Worm (Caenorhabditis elegans) whole organism, late embryonic: ENCODE results near the gene C50B8.6.
A peak's percentile ranks its signal among the peaks of the same experiment; 100 is the strongest.

Experiments
- C08G9.2 ChIP-seq: sonication (generic microtip); optimal IDR thresholded peaks from 2 replicates; lab custom pipeline; 2016; ENCODE audit warnings: mild to moderate bottlenecking, missing genetic modification characterization, moderate library complexity, missing compliant biosample characterization
- C38D4.7 ChIP-seq: fragments of 200-800 bp; sonication (Bioruptor generic); optimal IDR thresholded peaks from 2 replicates; lab custom pipeline; 2018; ENCODE audit warnings: mild to moderate bottlenecking, missing genetic modification characterization, moderate library complexity, missing compliant biosample characterization
- K02D7.2 ChIP-seq: sonication (generic microtip); optimal IDR thresholded peaks from 2 replicates; lab custom pipeline; 2017; ENCODE audit warnings: mild to moderate bottlenecking, missing genetic modification characterization, missing compliant biosample characterization
- ceh-18 ChIP-seq: sonication (generic microtip); optimal IDR thresholded peaks from 2 replicates; lab custom pipeline; 2016; ENCODE audit warnings: missing genetic modification characterization, missing compliant biosample characterization
- ceh-2 ChIP-seq: sonication (generic microtip); optimal IDR thresholded peaks from 2 replicates; lab custom pipeline; 2016; ENCODE audit warnings: missing genotype, missing genetic modification characterization, missing compliant biosample characterization
- ceh-22 ChIP-seq: sonication (generic microtip); optimal IDR thresholded peaks from 2 replicates; lab custom pipeline; 2017; ENCODE audit warnings: missing biosample characterization, missing genetic modification characterization
- ceh-30 ChIP-seq: fragments of 150-350 bp; optimal IDR thresholded peaks from 2 replicates; lab custom pipeline; 2014; ENCODE audit warnings: missing biosample characterization, missing genetic modification characterization
- ceh-34 ChIP-seq: sonication (generic microtip); optimal IDR thresholded peaks from 2 replicates; lab custom pipeline; 2016; ENCODE audit warnings: mild to moderate bottlenecking, missing genetic modification characterization, missing compliant biosample characterization
- ceh-6 ChIP-seq: fragments of 200-800 bp; sonication (Bioruptor generic); optimal IDR thresholded peaks from 2 replicates; lab custom pipeline; 2018; ENCODE audit warnings: mild to moderate bottlenecking, missing genetic modification characterization, missing compliant biosample characterization
- che-1 ChIP-seq: sonication (generic microtip); optimal IDR thresholded peaks from 2 replicates; lab custom pipeline; 2016; ENCODE audit warnings: mild to moderate bottlenecking, missing genetic modification characterization, missing compliant biosample characterization
- dve-1 ChIP-seq: sonication (generic microtip); optimal IDR thresholded peaks from 2 replicates; lab custom pipeline; 2017; ENCODE audit warnings: antibody characterized with exemption, mild to moderate bottlenecking, missing genetic modification characterization, missing compliant biosample characterization
- elt-4 ChIP-seq: sonication (generic microtip); optimal IDR thresholded peaks from 2 replicates; lab custom pipeline; 2016; ENCODE audit warnings: missing genetic modification characterization, missing compliant biosample characterization
- ets-4 ChIP-seq: sonication (generic microtip); optimal IDR thresholded peaks from 2 replicates; lab custom pipeline; 2016; ENCODE audit warnings: missing genetic modification characterization, missing compliant biosample characterization
- fax-1 ChIP-seq: sonication (generic microtip); optimal IDR thresholded peaks from 2 replicates; lab custom pipeline; 2016; ENCODE audit warnings: missing genotype, missing genetic modification characterization, missing compliant biosample characterization
- fkh-10 ChIP-seq: fragments of 150-350 bp; optimal IDR thresholded peaks from 2 replicates; lab custom pipeline; 2014; ENCODE audit warnings: missing biosample characterization, missing genetic modification reagents, missing genetic modification characterization
- fkh-6 ChIP-seq: sonication (generic microtip); optimal IDR thresholded peaks from 2 replicates; lab custom pipeline; 2016; ENCODE audit warnings: missing genetic modification characterization, missing compliant biosample characterization
- hlh-13 ChIP-seq: fragments of 200-800 bp; sonication (Bioruptor generic); optimal IDR thresholded peaks from 2 replicates; lab custom pipeline; 2018; ENCODE audit warnings: mild to moderate bottlenecking, missing genetic modification characterization, missing compliant biosample characterization
- hlh-15 ChIP-seq: sonication (generic microtip); optimal IDR thresholded peaks from 2 replicates; lab custom pipeline; 2016; ENCODE audit warnings: missing genetic modification characterization, missing compliant biosample characterization
- hlh-6 ChIP-seq: sonication (generic microtip); optimal IDR thresholded peaks from 2 replicates; lab custom pipeline; 2016; ENCODE audit warnings: missing genotype, missing genetic modification characterization, missing compliant biosample characterization
- lim-6 ChIP-seq: sonication (generic microtip); optimal IDR thresholded peaks from 2 replicates; lab custom pipeline; 2016; ENCODE audit warnings: missing genetic modification characterization, missing compliant biosample characterization
- lin-11 ChIP-seq: fragments of 200-800 bp; sonication (Bioruptor generic); optimal IDR thresholded peaks from 2 replicates; lab custom pipeline; 2018; ENCODE audit warnings: mild to moderate bottlenecking, missing genetic modification characterization, missing compliant biosample characterization
- madf-2 ChIP-seq: sonication (generic microtip); optimal IDR thresholded peaks from 2 replicates; lab custom pipeline; 2017; ENCODE audit warnings: missing genetic modification characterization, missing compliant biosample characterization
- mec-3 ChIP-seq: sonication (generic microtip); optimal IDR thresholded peaks from 2 replicates; lab custom pipeline; 2016; ENCODE audit warnings: borderline replicate concordance, missing genetic modification characterization, missing compliant biosample characterization
- nhr-11 ChIP-seq: fragments of 150-350 bp; optimal IDR thresholded peaks from 2 replicates; lab custom pipeline; 2014; ENCODE audit warnings: missing biosample characterization, missing genetic modification characterization
- pag-3 ChIP-seq: sonication (generic microtip); optimal IDR thresholded peaks from 2 replicates; lab custom pipeline; 2016; ENCODE audit warnings: missing compliant biosample characterization, missing genetic modification characterization, borderline replicate concordance
- pat-9 ChIP-seq: fragments of 200-800 bp; sonication (Bioruptor generic); optimal IDR thresholded peaks from 2 replicates; lab custom pipeline; 2018; ENCODE audit warnings: mild to moderate bottlenecking, missing genetic modification characterization, moderate library complexity, missing compliant biosample characterization
- pax-1 ChIP-seq: fragments of 150-350 bp; optimal IDR thresholded peaks from 2 replicates; lab custom pipeline; 2014; ENCODE audit warnings: missing biosample characterization, missing genetic modification characterization
- pha-2 ChIP-seq: sonication (generic microtip); optimal IDR thresholded peaks from 2 replicates; lab custom pipeline; 2017; ENCODE audit warnings: mild to moderate bottlenecking, missing genetic modification characterization, missing compliant biosample characterization
- pqm-1 ChIP-seq: sonication (generic microtip); optimal IDR thresholded peaks from 2 replicates; lab custom pipeline; 2016; ENCODE audit warnings: missing genetic modification characterization, missing compliant biosample characterization
- ref-2 ChIP-seq: sonication (generic microtip); optimal IDR thresholded peaks from 2 replicates; lab custom pipeline; 2016; ENCODE audit warnings: missing genetic modification characterization, missing compliant biosample characterization
- rnt-1 ChIP-seq: sonication (generic microtip); optimal IDR thresholded peaks from 2 replicates; lab custom pipeline; 2016; ENCODE audit warnings: missing genetic modification characterization, missing compliant biosample characterization
- sdc-2 ChIP-seq: sonication (generic microtip); optimal IDR thresholded peaks from 2 replicates; lab custom pipeline; 2016; ENCODE audit warnings: missing genotype, missing genetic modification characterization, missing compliant biosample characterization
- sox-2 ChIP-seq: fragments of 200-800 bp; sonication (Bioruptor generic); IDR thresholded peaks from 2 replicates; pipeline ENCODE4 v1.3.6; 2022; ENCODE audit warnings: missing genetic modification reagents, missing genetic modification characterization, missing compliant biosample characterization
- tbx-2 ChIP-seq: sonication (generic microtip); optimal IDR thresholded peaks from 2 replicates; lab custom pipeline; 2016; ENCODE audit warnings: missing genetic modification characterization, missing compliant biosample characterization
- ttx-3 ChIP-seq: sonication (generic microtip); optimal IDR thresholded peaks from 2 replicates; lab custom pipeline; 2016; ENCODE audit warnings: missing genetic modification reagents, missing genetic modification characterization, missing compliant biosample characterization
- unc-42 ChIP-seq: sonication (generic microtip); optimal IDR thresholded peaks from 2 replicates; lab custom pipeline; 2016; ENCODE audit warnings: missing genotype, missing genetic modification characterization, missing compliant biosample characterization
- unc-86 ChIP-seq: sonication (generic microtip); optimal IDR thresholded peaks from 2 replicates; lab custom pipeline; 2016; ENCODE audit warnings: missing genetic modification characterization, missing compliant biosample characterization
- zip-5 ChIP-seq: sonication (generic microtip); optimal IDR thresholded peaks from 2 replicates; lab custom pipeline; 2016; ENCODE audit warnings: missing genetic modification characterization, missing compliant biosample characterization
- ztf-16 ChIP-seq: sonication (generic microtip); optimal IDR thresholded peaks from 2 replicates; lab custom pipeline; 2017; ENCODE audit warnings: missing genetic modification characterization, missing compliant biosample characterization

C50B8.6 gene

DNA sequence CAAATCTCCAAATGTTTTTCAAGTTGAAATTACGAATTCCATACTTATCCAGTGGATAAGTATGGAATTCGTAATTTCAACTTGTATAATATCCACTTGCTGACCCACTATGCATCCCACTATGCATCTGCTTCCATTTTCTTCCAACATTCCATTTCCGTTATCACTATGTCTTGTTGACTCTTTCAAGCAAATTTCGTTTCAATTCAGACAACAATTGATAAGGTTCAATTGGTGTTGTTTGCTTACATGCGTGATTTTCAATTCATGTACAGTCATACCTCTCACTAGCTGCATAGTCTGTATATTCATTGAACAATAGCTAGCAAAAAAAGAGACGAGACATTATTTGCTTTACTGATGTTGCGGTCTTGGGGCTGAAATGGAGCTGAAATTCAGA is 1.9 kb upstream of the C50B8.6 start:
- TF ChIP-seq C08G9.2 (no peak), ceh-30 (tag; lab: Kevin White, UChicago) (no peak), ceh-34 (no peak), hlh-6 (tag; lab: Kevin White, UChicago) (no peak), mec-3 (tag; lab: Kevin White, UChicago) (no peak), sdc-2 (tag; lab: Kevin White, UChicago) (no peak), tbx-2 (no peak), ceh-22 (tag; lab: Kevin White, UChicago) (no peak), lim-6 (no peak), ztf-16 (tag; lab: Kevin White, UChicago) (no peak), hlh-15 (no peak)

DNA sequence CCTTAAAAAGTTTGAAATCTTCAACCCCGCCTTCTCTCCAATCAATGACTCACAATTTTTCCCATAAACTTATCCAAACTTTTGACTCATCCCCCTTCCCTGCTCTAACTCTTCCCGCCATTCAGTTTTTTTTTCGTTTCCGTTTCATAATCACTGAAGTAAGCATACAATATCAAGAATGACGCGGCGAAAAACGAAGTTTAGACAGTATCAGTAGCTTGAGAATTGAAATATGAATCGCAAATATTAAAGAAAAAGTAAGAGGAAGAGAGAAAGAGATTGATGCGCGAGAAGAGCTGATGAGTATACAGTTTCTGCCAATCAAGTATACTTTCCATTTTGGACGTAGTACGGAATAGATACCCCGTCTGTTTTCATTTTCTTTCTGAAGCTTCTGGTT is 1.3 kb upstream of the C50B8.6 start:
- TF ChIP-seq fkh-6 (tag; lab: Kevin White, UChicago) (no peak), fax-1 (tag; lab: Kevin White, UChicago) (no peak), lim-6 (no peak), fkh-10 (GFP tag; lab: Kevin White, UChicago) (no peak), pag-3 (tag; lab: Kevin White, UChicago) (no peak), che-1 (tag; lab: Kevin White, UChicago) (no peak), ztf-16 (tag; lab: Kevin White, UChicago) (no peak), rnt-1 (tag; lab: Kevin White, UChicago) (no peak), pqm-1 (no peak), elt-4 (tag; lab: Kevin White, UChicago) (no peak), hlh-13 (no peak), nhr-11 (no peak), ceh-18 (tag; lab: Kevin White, UChicago) (no peak), ceh-6 (GFP tag; lab: Kevin White, UChicago) (no peak), ets-4 (tag; lab: Kevin White, UChicago) (no peak), hlh-6 (tag; lab: Kevin White, UChicago) (no peak), ttx-3 (tag; lab: Kevin White, UChicago) (no peak)
- TF ChIP-seq, all 69 proteins: peak for 0

DNA sequence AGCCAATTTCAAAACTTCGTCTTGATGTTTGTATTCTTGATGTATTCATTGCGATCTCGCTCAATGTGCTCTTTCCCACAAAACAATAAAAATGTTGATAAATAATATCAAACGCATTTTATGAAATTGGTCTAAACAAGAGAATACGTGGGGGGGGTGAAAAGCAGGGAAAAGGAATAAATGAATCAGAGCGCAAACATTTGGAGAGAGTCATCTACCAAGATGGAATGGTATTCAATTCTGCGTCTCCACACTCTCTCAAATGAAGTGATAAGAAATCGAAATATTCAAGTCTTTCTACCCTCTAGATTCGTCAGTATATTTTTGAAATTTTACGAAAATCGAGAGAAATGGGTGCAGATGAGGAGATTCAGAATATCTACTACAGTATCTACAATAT is 1.9 kb downstream of the C50B8.6 start, which contains the start of gene C50B8.5:
TSS of gene C50B8.5 (plus strand) at position 273 of the 400 bp plus-strand sequence.
- no peak for TF ChIP-seq lin-11
- TF ChIP-seq ztf-16 (tag; lab: Kevin White, UChicago): no peak
- no peak for TF ChIP-seq pat-9
- peak; percentile 4 for TF ChIP-seq dve-1 (tag; lab: Kevin White, UChicago)

DNA sequence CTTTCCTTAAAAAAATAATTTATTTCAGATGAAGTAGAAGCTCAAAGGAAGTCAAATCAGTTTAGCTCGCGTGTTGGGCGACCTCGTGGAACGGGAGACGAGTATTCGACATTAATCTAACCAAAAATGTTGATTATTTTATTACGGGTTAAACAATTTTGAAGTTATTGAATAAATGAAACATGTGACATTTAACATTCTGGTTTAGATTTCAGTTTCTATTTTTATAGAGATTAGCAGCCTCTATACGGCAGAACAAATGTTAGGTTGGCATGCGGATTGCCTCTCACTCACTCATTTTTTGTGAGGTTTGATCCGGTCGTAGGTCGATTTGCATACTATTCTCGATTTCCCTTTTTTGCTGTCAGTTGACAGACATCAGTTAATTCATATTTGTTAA is 5.7 kb downstream of the C50B8.6 start, which contains the start of gene F53F4.1:
TSS of gene F53F4.1 (plus strand) at position 301 of the 400 bp plus-strand sequence.
- no peak for TF ChIP-seq unc-42
- TF ChIP-seq madf-2: no peak
- no peak for TF ChIP-seq ceh-18 (tag; lab: Kevin White, UChicago)
- no peak for TF ChIP-seq lim-6
- TF ChIP-seq zip-5 (tag; lab: Kevin White, UChicago): no peak
- no peak for TF ChIP-seq pax-1 (tag; lab: Kevin White, UChicago)
- TF ChIP-seq hlh-13: no peak
- no peak for TF ChIP-seq lin-11
- no peak for TF ChIP-seq sox-2 (GFP tag; lab: Robert Waterston, UW)
- TF ChIP-seq unc-86 (tag; lab: Kevin White, UChicago): no peak
- no peak for TF ChIP-seq fax-1 (tag; lab: Kevin White, UChicago)
- TF ChIP-seq C38D4.7: no peak
- TF ChIP-seq ref-2 (tag; lab: Kevin White, UChicago): no peak
- no peak for TF ChIP-seq ceh-2 (tag; lab: Kevin White, UChicago)
- no peak for TF ChIP-seq K02D7.2 (tag; lab: Kevin White, UChicago)
- TF ChIP-seq elt-4 (tag; lab: Kevin White, UChicago): no peak
- no peak for TF ChIP-seq C08G9.2
- TF ChIP-seq pha-2 (tag; lab: Kevin White, UChicago): no peak
